Fruit fly (Drosophila melanogaster) whole organism, embryonic: ENCODE measurements around the gene Ilp6.
A peak's percentile ranks its signal among the peaks of the same experiment; 100 is the strongest.

Source experiments
- Aef1 ChIP-seq: fragments of 200-800 bp; sonication (Bioruptor generic); IDR thresholded peaks from 3 replicates; pipeline ENCODE4 v1.3.6; 2022; ENCODE audit warnings: missing biosample characterization, missing genetic modification characterization
- CG11085 ChIP-seq: fragments of 200-800 bp; sonication (Bioruptor generic); IDR thresholded peaks from 2 replicates; pipeline ENCODE4 v1.3.6; 2022; ENCODE audit warnings: missing biosample characterization, missing genetic modification characterization
- CG11456 ChIP-seq: fragments of 200-800 bp; sonication (Bioruptor generic); IDR thresholded peaks from 3 replicates; pipeline ENCODE4 v1.3.6; 2022; ENCODE audit warnings: missing biosample characterization, missing genetic modification characterization
- CG11504 ChIP-seq: fragments of 200-800 bp; sonication (Bioruptor generic); optimal IDR thresholded peaks from 3 replicates; lab custom pipeline; 2019; ENCODE audit warnings: missing biosample characterization, mild to moderate bottlenecking, missing genetic modification characterization, moderate library complexity
- CG12219 ChIP-seq: fragments of 200-800 bp; sonication (Bioruptor generic); optimal IDR thresholded peaks from 3 replicates; lab custom pipeline; 2018; ENCODE audit warnings: missing biosample characterization, mild to moderate bottlenecking, missing genetic modification characterization
- CG12659 ChIP-seq: fragments of 200-800 bp; sonication (Bioruptor generic); optimal IDR thresholded peaks from 3 replicates; lab custom pipeline; 2017; ENCODE audit warnings: mild to moderate bottlenecking, missing biosample characterization, missing genetic modification reagents, missing genetic modification characterization
- CG12942 ChIP-seq: fragments of 200-800 bp; sonication (Bioruptor generic); optimal IDR thresholded peaks from 3 replicates; lab custom pipeline; 2016; ENCODE audit warnings: missing biosample characterization, missing genetic modification characterization
- CG13123 ChIP-seq: fragments of 200-800 bp; sonication (Bioruptor generic); optimal IDR thresholded peaks from 2 replicates; lab custom pipeline; 2016; ENCODE audit warnings: missing biosample characterization, missing genetic modification characterization
- CG14667 ChIP-seq: fragments of 200-800 bp; sonication (Bioruptor generic); IDR thresholded peaks from 2 replicates; pipeline ENCODE4 v1.3.6; 2022; ENCODE audit warnings: missing biosample characterization, missing genetic modification characterization
- CG16863 ChIP-seq: fragments of 200-800 bp; sonication (Bioruptor generic); optimal IDR thresholded peaks from 3 replicates; lab custom pipeline; 2016; ENCODE audit warnings: missing biosample characterization, missing genetic modification characterization
- CG18262 ChIP-seq: fragments of 200-800 bp; optimal IDR thresholded peaks from 3 replicates; lab custom pipeline; 2019; ENCODE audit warnings: missing biosample characterization, mild to moderate bottlenecking, missing genetic modification characterization, moderate library complexity
- CG3281 ChIP-seq: fragments of 200-800 bp; sonication (Bioruptor generic); optimal IDR thresholded peaks from 3 replicates; lab custom pipeline; 2017; ENCODE audit warnings: missing biosample characterization, mild to moderate bottlenecking, missing genetic modification characterization
- CG43689 ChIP-seq: fragments of 200-800 bp; sonication (Bioruptor generic); IDR thresholded peaks from 2 replicates; pipeline ENCODE4 v1.3.6; 2022; ENCODE audit warnings: missing biosample characterization, missing genetic modification characterization
- CG4617 ChIP-seq: fragments of 200-800 bp; sonication (Bioruptor generic); optimal IDR thresholded peaks from 3 replicates; lab custom pipeline; 2016; ENCODE audit warnings: missing biosample characterization, missing genetic modification characterization, borderline replicate concordance
- CG4730 ChIP-seq: fragments of 200-800 bp; sonication (Bioruptor generic); IDR thresholded peaks from 2 replicates; pipeline ENCODE4 v1.3.6; 2022; ENCODE audit warnings: missing biosample characterization, missing genetic modification characterization
- CG4820 ChIP-seq: fragments of 200-800 bp; sonication (Bioruptor generic); optimal IDR thresholded peaks from 3 replicates; lab custom pipeline; 2016; ENCODE audit warnings: missing biosample characterization, missing genetic modification characterization
- CG6175 ChIP-seq: fragments of 200-800 bp; sonication (Bioruptor generic); IDR thresholded peaks from 3 replicates; pipeline ENCODE4 v1.3.6; 2022; ENCODE audit warnings: missing biosample characterization, missing genetic modification characterization
- CG6689 ChIP-seq: fragments of 200-800 bp; sonication (Bioruptor generic); IDR thresholded peaks from 2 replicates; pipeline ENCODE4 v1.3.6; 2022; ENCODE audit warnings: missing biosample characterization, missing genetic modification characterization
- CG7372 ChIP-seq: fragments of 200-800 bp; sonication (Bioruptor generic); IDR thresholded peaks from 2 replicates; pipeline ENCODE4 v1.3.6; 2022; ENCODE audit warnings: missing biosample characterization, missing genetic modification characterization
- CG8281 ChIP-seq: fragments of 200-800 bp; sonication (Bioruptor generic); optimal IDR thresholded peaks from 2 replicates; lab custom pipeline; 2018; ENCODE audit warnings: missing biosample characterization, mild to moderate bottlenecking, missing genetic modification characterization, moderate library complexity
- CG8388 ChIP-seq: fragments of 200-800 bp; sonication (Bioruptor generic); optimal IDR thresholded peaks from 2 replicates; lab custom pipeline; 2019; ENCODE audit warnings: missing biosample characterization, mild to moderate bottlenecking, missing genetic modification characterization, moderate library complexity
- CG9817 ChIP-seq: fragments of 200-800 bp; sonication (Bioruptor generic); optimal IDR thresholded peaks from 2 replicates; lab custom pipeline; 2018; ENCODE audit warnings: missing biosample characterization, mild to moderate bottlenecking, missing genetic modification characterization, moderate library complexity
- CoRest ChIP-seq: fragments of 200-800 bp; sonication (Bioruptor generic); optimal IDR thresholded peaks from 3 replicates; lab custom pipeline; 2018; ENCODE audit warnings: missing biosample characterization, mild to moderate bottlenecking, missing genetic modification characterization, moderate library complexity
- D ChIP-seq, 2 experiments: fragments of 200-800 bp in 1 of 2; fragments of >200 bp in 1 of 2; sonication (Bioruptor generic) in 1 of 2; optimal IDR thresholded peaks; 2 replicates in 1 of 2; 3 replicates in 1 of 2; lab custom pipeline; 2017; ENCODE audit warnings: mild to moderate bottlenecking in 1 of 2, missing biosample characterization in 1 of 2, missing genetic modification characterization in 1 of 2, missing genetic modification reagents in 1 of 2
- Deaf1 ChIP-seq: fragments of 200-800 bp; optimal IDR thresholded peaks from 3 replicates; lab custom pipeline; 2019; ENCODE audit warnings: missing biosample characterization, mild to moderate bottlenecking, missing genetic modification characterization, moderate library complexity
- Dip2 ChIP-seq: fragments of 200-800 bp; sonication (Bioruptor generic); IDR thresholded peaks from 2 replicates; pipeline ENCODE4 v1.3.6; 2022; ENCODE audit warnings: missing biosample characterization, missing genetic modification characterization
- Fer1 ChIP-seq: fragments of 200-800 bp; sonication (Bioruptor generic); optimal IDR thresholded peaks from 2 replicates; lab custom pipeline; 2017; ENCODE audit warnings: missing biosample characterization, mild to moderate bottlenecking, missing genetic modification characterization
- H15 ChIP-seq: fragments of 200-800 bp; sonication (Bioruptor generic); IDR thresholded peaks from 3 replicates; pipeline ENCODE4 v1.3.6; 2022; ENCODE audit warnings: missing biosample characterization, missing genetic modification characterization
- HLH3B ChIP-seq: fragments of 200-800 bp; sonication (Bioruptor generic); IDR thresholded peaks from 2 replicates; pipeline ENCODE4 v1.3.6; 2022; ENCODE audit warnings: missing biosample characterization, missing genetic modification characterization
- Neu2 ChIP-seq: fragments of 200-800 bp; sonication (Bioruptor generic); optimal IDR thresholded peaks from 3 replicates; lab custom pipeline; 2016; ENCODE audit warnings: missing biosample characterization, missing genetic modification characterization, borderline replicate concordance
- Opbp ChIP-seq: fragments of 200-800 bp; sonication (Bioruptor generic); IDR thresholded peaks from 3 replicates; pipeline ENCODE4 v1.3.6; 2022; ENCODE audit warnings: missing biosample characterization, missing genetic modification characterization; ENCODE audit not compliant: partially characterized antibody
- Ravus ChIP-seq: fragments of 200-800 bp; sonication (Bioruptor generic); IDR thresholded peaks from 2 replicates; pipeline ENCODE4 v1.3.6; 2022; ENCODE audit warnings: missing biosample characterization, missing genetic modification characterization
- Sox102F ChIP-seq: fragments of 200-800 bp; sonication (Bioruptor generic); optimal IDR thresholded peaks from 2 replicates; lab custom pipeline; 2018; ENCODE audit warnings: missing biosample characterization, mild to moderate bottlenecking, missing genetic modification characterization, moderate library complexity
- Trl ChIP-seq, 3 experiments: fragments of >200 bp in 2 of 3; fragments of 200-800 bp in 1 of 3; sonication (Bioruptor generic) in 1 of 3; optimal IDR thresholded peaks; 2 replicates in 1 of 3; 3 replicates in 2 of 3; lab custom pipeline; 2016 to 2017; ENCODE audit warnings: missing biosample characterization in 1 of 3, missing genetic modification characterization in 1 of 3
- ab ChIP-seq: fragments of 200-800 bp; sonication (Bioruptor generic); optimal IDR thresholded peaks from 2 replicates; lab custom pipeline; 2016; ENCODE audit warnings: missing biosample characterization, missing genetic modification characterization
- al ChIP-seq: fragments of 200-800 bp; sonication (Bioruptor generic); IDR thresholded peaks from 2 replicates; pipeline ENCODE4 v1.3.6; 2022; ENCODE audit warnings: missing biosample characterization, missing genetic modification characterization
- btn ChIP-seq: fragments of 200-800 bp; sonication (Bioruptor generic); optimal IDR thresholded peaks from 2 replicates; lab custom pipeline; 2016; ENCODE audit warnings: missing biosample characterization, missing genetic modification characterization
- fd102C ChIP-seq: fragments of 200-800 bp; sonication (Bioruptor generic); optimal IDR thresholded peaks from 2 replicates; lab custom pipeline; 2018; ENCODE audit warnings: missing biosample characterization, mild to moderate bottlenecking, missing genetic modification characterization, moderate library complexity
- gce ChIP-seq: fragments of 200-800 bp; sonication (Bioruptor generic); IDR thresholded peaks from 3 replicates; pipeline ENCODE4 v1.3.6; 2022; ENCODE audit warnings: missing biosample characterization, missing genetic modification characterization
- gro ChIP-seq: fragments of 200-800 bp; sonication (Bioruptor generic); optimal IDR thresholded peaks from 2 replicates; lab custom pipeline; 2016; ENCODE audit warnings: missing biosample characterization, missing genetic modification characterization
- gt ChIP-seq: fragments of 200-800 bp; sonication (Bioruptor generic); IDR thresholded peaks from 2 replicates; pipeline ENCODE4 v1.3.6; 2022; ENCODE audit warnings: missing biosample characterization, missing genetic modification characterization
- ham ChIP-seq: fragments of 200-800 bp; sonication (Bioruptor generic); IDR thresholded peaks from 2 replicates; pipeline ENCODE4 v1.3.6; 2022; ENCODE audit warnings: missing biosample characterization, missing genetic modification characterization
- hth ChIP-seq: fragments of >200 bp; optimal IDR thresholded peaks from 2 replicates; lab custom pipeline; 2017; ENCODE audit warnings: inconsistent platforms
- lilli ChIP-seq: fragments of 200-800 bp; sonication (Bioruptor generic); optimal IDR thresholded peaks from 3 replicates; lab custom pipeline; 2016; ENCODE audit warnings: missing biosample characterization, missing genetic modification characterization
- luna ChIP-seq: fragments of 200-800 bp; sonication (Bioruptor generic); optimal IDR thresholded peaks from 2 replicates; lab custom pipeline; 2016; ENCODE audit warnings: missing biosample characterization, missing genetic modification characterization
- pho ChIP-seq: fragments of 200-800 bp; sonication (Bioruptor generic); optimal IDR thresholded peaks from 2 replicates; lab custom pipeline; 2016; ENCODE audit warnings: missing biosample characterization, missing genetic modification characterization
- sens ChIP-seq: fragments of 200-800 bp; sonication (Bioruptor generic); peaks from one replicate; lab custom pipeline; 2016; ENCODE audit warnings: missing biosample characterization, missing genetic modification characterization
- twi ChIP-seq: fragments of 200-800 bp; optimal IDR thresholded peaks from 2 replicates; lab custom pipeline; 2019; ENCODE audit warnings: missing biosample characterization, mild to moderate bottlenecking, missing genetic modification characterization, moderate library complexity
- zfh1 ChIP-seq: fragments of 200-800 bp; sonication (Bioruptor generic); IDR thresholded peaks from 3 replicates; pipeline ENCODE4 v1.3.6; 2022; ENCODE audit warnings: missing biosample characterization, missing genetic modification characterization

Ilp6 gene

dm6 chrX:2300293-2301068 is 34.0 kb downstream of the Ilp6 start (continued):
- peak; percentile 89 for TF ChIP-seq CG4820 (GFP tag; lab: Kevin White, UChicago)
- peak; percentile 89 for TF ChIP-seq CG12942 (GFP tag; lab: Kevin White, UChicago)
- peak; percentile 31; the same call in 1 of the 3 replicates for TF ChIP-seq Opbp (GFP tag; lab: Robert Waterston, UW)
- TF ChIP-seq CG6689 (GFP tag; lab: Robert Waterston, UW), result peak; percentile 97
- peak; percentile 97 for TF ChIP-seq CG12219
- peak; percentile 97 for TF ChIP-seq gce (GFP tag; lab: Robert Waterston, UW)
- TF ChIP-seq CG6175 (GFP tag; lab: Robert Waterston, UW), result peak; percentile 88
- TF ChIP-seq lilli (GFP tag; lab: Kevin White, UChicago), result peak; percentile 93
- peak; percentile 90 for TF ChIP-seq CG11085 (GFP tag; lab: Robert Waterston, UW)
- peak; percentile 70 for TF ChIP-seq CG13123 (GFP tag; lab: Kevin White, UChicago)
- no peak for TF ChIP-seq hth (lab: Kevin White, UChicago)
- TF ChIP-seq CoRest (tag; lab: Kevin White, UChicago), result peak; percentile 95
- peak; percentile 97 for TF ChIP-seq CG12659 (GFP tag; lab: Kevin White, UChicago)
- TF ChIP-seq Sox102F, result peak; percentile 97
- TF ChIP-seq Neu2 (GFP tag; lab: Kevin White, UChicago), result no peak
- TF ChIP-seq Ravus (GFP tag; lab: Robert Waterston, UW), result peak; percentile 92
- TF ChIP-seq Trl (optimal IDR thresholded peaks at IDR 0.05; lab: Kevin White, UChicago), result no peak
- peak; percentile 76 for TF ChIP-seq Trl (GFP tag; optimal IDR thresholded peaks at IDR 0.05; lab: Kevin White, UChicago)
- peak; percentile 96 for TF ChIP-seq CG7372 (GFP tag; lab: Robert Waterston, UW)
- peak; percentile 93 for TF ChIP-seq CG43689 (GFP tag; lab: Robert Waterston, UW)
- peak; percentile 91 for TF ChIP-seq twi (tag; lab: Kevin White, UChicago)
- TF ChIP-seq gt, result peak; percentile 92
- peak; percentile 91 for TF ChIP-seq Fer1 (GFP tag; lab: Kevin White, UChicago)
- TF ChIP-seq CG16863 (GFP tag; lab: Kevin White, UChicago), result peak; percentile 96
- TF ChIP-seq CG9817 (tag; lab: Kevin White, UChicago), result peak; percentile 90
- peak; percentile 74 for TF ChIP-seq ab
- TF ChIP-seq CG4617, result peak; percentile 69
- TF ChIP-seq CG8388, result peak; percentile 94
- peak; percentile 82 for TF ChIP-seq ham (GFP tag; lab: Robert Waterston, UW)
- TF ChIP-seq CG8281, result peak; percentile 86
- peak; percentile 85 for TF ChIP-seq gro
- TF ChIP-seq HLH3B (GFP tag; lab: Robert Waterston, UW), result peak; percentile 97
- peak; percentile 97 for TF ChIP-seq zfh1 (GFP tag; lab: Robert Waterston, UW)
- peak; percentile 95 for TF ChIP-seq CG4730 (GFP tag; lab: Robert Waterston, UW)
- peak; percentile 97 for TF ChIP-seq CG11456 (GFP tag; lab: Robert Waterston, UW)
- no peak for TF ChIP-seq D (optimal IDR thresholded peaks at IDR 0.05; lab: Kevin White, UChicago)
- TF ChIP-seq D (GFP tag; optimal IDR thresholded peaks at IDR 0.05; lab: Kevin White, UChicago), result peak; percentile 95
- peak; percentile 98 for TF ChIP-seq Aef1 (GFP tag; lab: Robert Waterston, UW)
- TF ChIP-seq btn (GFP tag; lab: Kevin White, UChicago), result peak; percentile 89
- peak; percentile 95 for TF ChIP-seq CG18262 (tag; lab: Kevin White, UChicago)
- TF ChIP-seq H15 (GFP tag; lab: Robert Waterston, UW), result peak; percentile 96
- peak; percentile 69 for TF ChIP-seq fd102C (GFP tag; lab: Kevin White, UChicago)
- peak; percentile 86 for TF ChIP-seq pho (GFP tag; lab: Kevin White, UChicago)
- 0 out of 2 replicates have a peak, but pooled peaks have one; percentile 40 for TF ChIP-seq Dip2 (GFP tag; lab: Robert Waterston, UW)
- peak; percentile 72 for TF ChIP-seq Deaf1
- TF ChIP-seq CG11504, result peak; percentile 96
- TF ChIP-seq CG3281 (GFP tag; lab: Kevin White, UChicago), result peak; percentile 88
- no peak for TF ChIP-seq luna (GFP tag; lab: Kevin White, UChicago)
- TF ChIP-seq CG14667 (GFP tag; lab: Robert Waterston, UW), result peak; percentile 96
- TF ChIP-seq sens (GFP tag; lab: Kevin White, UChicago), result peak; percentile 99
- TF ChIP-seq al (GFP tag; lab: Robert Waterston, UW), result peak; percentile 91
